Fruit fly (Drosophila melanogaster): ENCODE data around the gene Cyp28c1.
A peak's percentile ranks its signal among the peaks of the same experiment; 100 is the strongest.

dm6 chrX:11882447-11882846 is 43.0 kb downstream of the Cyp28c1 start:
- TF ChIP-seq CG6854 (GFP tag; optimal IDR thresholded peaks at IDR 0.05) (no peak), Blimp-1 (GFP tag; optimal IDR thresholded peaks at IDR 0.05) (no peak), dac (GFP tag; optimal IDR thresholded peaks at IDR 0.05) (no peak), fd85E (GFP tag; optimal IDR thresholded peaks at IDR 0.05) (no peak), CG3032 (tag; optimal IDR thresholded peaks at IDR 0.05) (peak; percentile 22), topi (GFP tag; optimal IDR thresholded peaks at IDR 0.05) (no peak), pdm3 (GFP tag; optimal IDR thresholded peaks at IDR 0.05) (peak; percentile 31), vri (GFP tag; optimal IDR thresholded peaks at IDR 0.05) (no peak)
